Worm (Caenorhabditis elegans) whole organism, L2 larva: ENCODE measurements around the gene coq-2.

Experiments
- mab-5 ChIP-seq: fragments of 150-350 bp; optimal IDR thresholded peaks from 2 replicates; lab custom pipeline; 2014; ENCODE audit warnings: missing biosample characterization, missing genetic modification characterization
- nhr-12 ChIP-seq: fragments of 150-350 bp; optimal IDR thresholded peaks from 2 replicates; lab custom pipeline; 2014; ENCODE audit warnings: missing biosample characterization, missing genetic modification characterization
- nhr-21 ChIP-seq: fragments of 150-350 bp; optimal IDR thresholded peaks from 2 replicates; lab custom pipeline; 2014; ENCODE audit warnings: missing biosample characterization, missing genetic modification characterization
- nhr-237 ChIP-seq: fragments of 150-350 bp; optimal IDR thresholded peaks from 2 replicates; lab custom pipeline; 2014; ENCODE audit warnings: missing biosample characterization, missing genetic modification characterization
- nhr-77 ChIP-seq: fragments of 150-350 bp; optimal IDR thresholded peaks from 2 replicates; lab custom pipeline; 2014; ENCODE audit warnings: missing biosample characterization, missing genetic modification characterization
- sem-4 ChIP-seq: fragments of 150-350 bp; optimal IDR thresholded peaks from 2 replicates; lab custom pipeline; 2014; ENCODE audit warnings: missing biosample characterization, missing genetic modification reagents, missing genetic modification characterization
- unc-39 ChIP-seq: fragments of 150-350 bp; optimal IDR thresholded peaks from 2 replicates; lab custom pipeline; 2014; ENCODE audit warnings: missing biosample characterization, missing genetic modification characterization
- ztf-1 ChIP-seq: fragments of 200-800 bp; sonication (Bioruptor generic); conservative IDR thresholded peaks from 2 replicates; pipeline ENCODE4 v1.3.6; 2022; ENCODE audit warnings: missing genetic modification characterization, missing compliant biosample characterization
- ztf-11 ChIP-seq: sonication (generic microtip); optimal IDR thresholded peaks from 2 replicates; lab custom pipeline; 2017; ENCODE audit warnings: missing biosample characterization, missing genetic modification characterization

- TF ChIP-seq ztf-1 (GFP tag; lab: Robert Waterston, UW) (no peak), nhr-77 (no peak), nhr-237 (tag; lab: Kevin White, UChicago) (no peak), ztf-11 (no peak), sem-4 (tag; lab: Kevin White, UChicago) (no peak), mab-5 (tag; lab: Kevin White, UChicago) (no peak), nhr-21 (tag; lab: Kevin White, UChicago) (no peak), unc-39 (no peak), nhr-12 (tag; lab: Kevin White, UChicago) (no peak)
These were observed 3.8 kb downstream of the coq-2 start, which contains the start of gene F57B9.3 for ce11 chrIII:6939523-6939922.
